Worm (Caenorhabditis elegans) whole organism, young adult: ENCODE results near the gene klp-17.
"Not testable (repeated sequence)": the region's sequence is repeated elsewhere in the genome, so short reads cannot be mapped to it uniquely, and the experiment has no call there.

Experiments
- B0019.2 ChIP-seq: fragments of 200-800 bp; sonication (Bioruptor generic); conservative IDR thresholded peaks from 2 replicates; pipeline ENCODE4 v1.3.6; 2022; ENCODE audit warnings: missing genetic modification reagents, missing genetic modification characterization, missing compliant biosample characterization
- F23B12.7 ChIP-seq: sonication (generic microtip); optimal IDR thresholded peaks from 2 replicates; lab custom pipeline; 2017; ENCODE audit warnings: missing genetic modification characterization, mild to moderate bottlenecking, missing compliant biosample characterization, antibody characterized with exemption, moderate library complexity; ENCODE audit not compliant: insufficient read depth
- F33H1.4 ChIP-seq: fragments of 200-800 bp; sonication (Bioruptor generic); IDR thresholded peaks from 2 replicates; pipeline ENCODE4 v1.3.6; 2022; ENCODE audit warnings: missing genetic modification reagents, missing genetic modification characterization, missing compliant biosample characterization
- F55B11.4 ChIP-seq: sonication (generic microtip); optimal IDR thresholded peaks from 2 replicates; lab custom pipeline; 2016; ENCODE audit warnings: missing compliant biosample characterization, missing genetic modification characterization, borderline replicate concordance; ENCODE audit not compliant: insufficient read depth
- T07F8.4 ChIP-seq: sonication (generic microtip); optimal IDR thresholded peaks from 2 replicates; lab custom pipeline; 2016; ENCODE audit warnings: mild to moderate bottlenecking, missing genetic modification characterization, moderate library complexity, missing compliant biosample characterization
- akir-1 ChIP-seq: fragments of 200-800 bp; sonication (Bioruptor generic); optimal IDR thresholded peaks from 2 replicates; lab custom pipeline; 2018; ENCODE audit warnings: mild to moderate bottlenecking, missing genetic modification characterization, moderate library complexity, missing compliant biosample characterization
- ama-1 ChIP-seq, 3 experiments: fragments of 150-350 bp in 1 of 3; sonication (generic microtip) in 2 of 3; optimal IDR thresholded peaks; 2 replicates each; lab custom pipeline; 2014 to 2018; ENCODE audit warnings: missing biosample characterization in 2 of 3, missing genetic modification characterization in 2 of 3, missing genetic modification reagents in 2 of 3
- attf-3 ChIP-seq: fragments of 200-800 bp; sonication (Bioruptor generic); conservative IDR thresholded peaks from 2 replicates; pipeline ENCODE4 v1.3.6; 2022; ENCODE audit warnings: missing genetic modification reagents, missing genetic modification characterization, missing compliant biosample characterization
- attf-5 ChIP-seq: fragments of 200-800 bp; sonication (Bioruptor generic); optimal IDR thresholded peaks from 2 replicates; lab custom pipeline; 2018; ENCODE audit warnings: mild to moderate bottlenecking, missing genetic modification characterization, missing compliant biosample characterization
- cebp-2 ChIP-seq: fragments of 200-800 bp; sonication (Bioruptor generic); IDR thresholded peaks from 2 replicates; pipeline ENCODE4 v1.3.6; 2022; ENCODE audit warnings: missing genetic modification characterization, missing compliant biosample characterization
- ceh-27 ChIP-seq: fragments of 200-800 bp; sonication (Bioruptor generic); optimal IDR thresholded peaks from 2 replicates; lab custom pipeline; 2018; ENCODE audit warnings: mild to moderate bottlenecking, missing genetic modification characterization, moderate library complexity, missing compliant biosample characterization
- ceh-40 ChIP-seq: fragments of 200-800 bp; sonication (Bioruptor generic); IDR thresholded peaks from 2 replicates; pipeline ENCODE4 v1.3.6; 2022; ENCODE audit warnings: missing genetic modification characterization, missing compliant biosample characterization
- ceh-58 ChIP-seq: fragments of 200-800 bp; sonication (Bioruptor generic); IDR thresholded peaks from 2 replicates; pipeline ENCODE4 v1.3.6; 2022; ENCODE audit warnings: missing genetic modification characterization, missing compliant biosample characterization
- ceh-91 ChIP-seq: fragments of 200-800 bp; sonication (Bioruptor generic); IDR thresholded peaks from 2 replicates; pipeline ENCODE4 v1.3.6; 2022; ENCODE audit warnings: missing genetic modification reagents, missing genetic modification characterization, missing compliant biosample characterization
- dox-1 ChIP-seq: fragments of 200-800 bp; sonication (Bioruptor generic); IDR thresholded peaks from 2 replicates; pipeline ENCODE4 v1.3.6; 2022; ENCODE audit warnings: missing genetic modification reagents, missing genetic modification characterization, missing compliant biosample characterization
- dpl-1 ChIP-seq: fragments of 150-350 bp; optimal IDR thresholded peaks from 2 replicates; lab custom pipeline; 2014; ENCODE audit warnings: missing biosample characterization, missing genetic modification reagents, missing genetic modification characterization
- efl-1 ChIP-seq: fragments of 150-350 bp; optimal IDR thresholded peaks from 2 replicates; lab custom pipeline; 2014; ENCODE audit warnings: missing biosample characterization, missing genetic modification reagents, missing genetic modification characterization
- egl-18 ChIP-seq: fragments of 200-800 bp; sonication (Bioruptor generic); IDR thresholded peaks from 2 replicates; pipeline ENCODE4 v1.3.6; 2022; ENCODE audit warnings: missing genetic modification reagents, missing genetic modification characterization, missing compliant biosample characterization
- egrh-3 ChIP-seq: fragments of 200-800 bp; sonication (Bioruptor generic); IDR thresholded peaks from 2 replicates; pipeline ENCODE4 v1.3.6; 2022; ENCODE audit warnings: missing genetic modification reagents, missing genetic modification characterization, missing compliant biosample characterization
- him-1 ChIP-seq: sonication (generic microtip); optimal IDR thresholded peaks from 2 replicates; lab custom pipeline; 2016; ENCODE audit warnings: missing genotype, missing genetic modification reagents, missing genetic modification characterization, missing compliant biosample characterization
- hmg-1.2 ChIP-seq: fragments of 200-800 bp; sonication (Bioruptor generic); IDR thresholded peaks from 2 replicates; pipeline ENCODE4 v1.3.6; 2022; ENCODE audit warnings: missing genetic modification reagents, missing genetic modification characterization, missing compliant biosample characterization
- lag-1 ChIP-seq: fragments of 200-800 bp; sonication (Bioruptor generic); IDR thresholded peaks from 2 replicates; pipeline ENCODE4 v1.3.6; 2022; ENCODE audit warnings: missing genetic modification reagents, missing genetic modification characterization, missing compliant biosample characterization
- let-526 ChIP-seq: fragments of 200-800 bp; sonication (Bioruptor generic); IDR thresholded peaks from 2 replicates; pipeline ENCODE4 v1.3.6; 2022; ENCODE audit warnings: missing genetic modification reagents, missing genetic modification characterization, missing compliant biosample characterization
- let-607 ChIP-seq, 2 experiments: fragments of 200-800 bp in 1 of 2; sonication (Bioruptor generic) in 1 of 2; sonication (generic microtip) in 1 of 2; optimal IDR thresholded peaks; 2 replicates each; lab custom pipeline; 2016 to 2018; ENCODE audit warnings: mild to moderate bottlenecking in 2 of 2, missing compliant biosample characterization in 2 of 2, missing genetic modification characterization in 2 of 2, moderate library complexity in 2 of 2, missing genotype in 1 of 2
- lin-35 ChIP-seq, 3 experiments: fragments of 150-350 bp in 2 of 3; sonication (generic microtip) in 1 of 3; optimal IDR thresholded peaks; 2 replicates each; lab custom pipeline; 2014 to 2018; ENCODE audit warnings: missing biosample characterization in 3 of 3, missing genetic modification characterization in 3 of 3, missing genetic modification reagents in 3 of 3
- lir-1 ChIP-seq: fragments of 200-800 bp; sonication (Bioruptor generic); conservative IDR thresholded peaks from 2 replicates; pipeline ENCODE4 v1.3.6; 2022; ENCODE audit warnings: missing genetic modification reagents, missing genetic modification characterization, missing compliant biosample characterization
- lsl-1 ChIP-seq: fragments of 200-800 bp; sonication (Bioruptor generic); optimal IDR thresholded peaks from 2 replicates; lab custom pipeline; 2018; ENCODE audit warnings: mild to moderate bottlenecking, missing genetic modification characterization, moderate library complexity, missing compliant biosample characterization
- madf-3 ChIP-seq: fragments of 200-800 bp; sonication (Bioruptor generic); IDR thresholded peaks from 2 replicates; pipeline ENCODE4 v1.3.6; 2022; ENCODE audit warnings: missing genetic modification reagents, missing genetic modification characterization, missing compliant biosample characterization
- madf-6 ChIP-seq: fragments of 200-800 bp; sonication (Bioruptor generic); IDR thresholded peaks from 2 replicates; pipeline ENCODE4 v1.3.6; 2022; ENCODE audit warnings: missing genetic modification reagents, missing genetic modification characterization, missing compliant biosample characterization
- madf-8 ChIP-seq: fragments of 200-800 bp; sonication (Bioruptor generic); conservative IDR thresholded peaks from 2 replicates; pipeline ENCODE4 v1.3.6; 2022; ENCODE audit warnings: missing genetic modification reagents, missing genetic modification characterization, missing compliant biosample characterization
- nfya-2 ChIP-seq: fragments of 200-800 bp; sonication (Bioruptor generic); IDR thresholded peaks from 2 replicates; pipeline ENCODE4 v1.3.6; 2022; ENCODE audit warnings: missing genetic modification reagents, missing genetic modification characterization, missing compliant biosample characterization
- nhr-80 ChIP-seq: sonication (generic microtip); optimal IDR thresholded peaks from 2 replicates; lab custom pipeline; 2016; ENCODE audit warnings: missing genetic modification characterization, missing compliant biosample characterization
- rcor-1 ChIP-seq: fragments of 200-800 bp; sonication (Bioruptor generic); IDR thresholded peaks from 2 replicates; pipeline ENCODE4 v1.3.6; 2022; ENCODE audit warnings: missing genetic modification reagents, missing genetic modification characterization, missing compliant biosample characterization
- tbp1 ChIP-seq: fragments of 200-800 bp; sonication (Bioruptor generic); optimal IDR thresholded peaks from 2 replicates; lab custom pipeline; 2018; ENCODE audit warnings: mild to moderate bottlenecking, missing genetic modification characterization, missing compliant biosample characterization
- unc-130 ChIP-seq: sonication (generic microtip); optimal IDR thresholded peaks from 2 replicates; lab custom pipeline; 2016; ENCODE audit warnings: missing genetic modification reagents, missing genetic modification characterization, missing compliant biosample characterization
- unc-62 ChIP-seq: fragments of 150-350 bp; optimal IDR thresholded peaks from 2 replicates; lab custom pipeline; 2014; ENCODE audit warnings: missing biosample characterization, missing genetic modification reagents, missing genetic modification characterization
- zfh-2 ChIP-seq: fragments of 200-800 bp; sonication (Bioruptor generic); conservative IDR thresholded peaks from 2 replicates; pipeline ENCODE4 v1.3.6; 2022; ENCODE audit warnings: missing genetic modification reagents, missing genetic modification characterization, missing compliant biosample characterization
- ztf-22 ChIP-seq: fragments of 200-800 bp; sonication (Bioruptor generic); optimal IDR thresholded peaks from 2 replicates; lab custom pipeline; 2018; ENCODE audit warnings: mild to moderate bottlenecking, missing genetic modification characterization, moderate library complexity, missing compliant biosample characterization

klp-17 gene

ce11 chrII:11443128-11443527, 24.3 kb downstream of the klp-17 start:
- TF ChIP-seq ceh-40 (GFP tag; lab: Robert Waterston, UW) (no peak), lag-1 (GFP tag; lab: Robert Waterston, UW) (0 out of 2 replicates have a peak, but pooled peaks have one; percentile 32), B0019.2 (GFP tag; lab: Robert Waterston, UW) (no peak), egrh-3 (GFP tag; lab: Robert Waterston, UW) (peak; percentile 93), zfh-2 (GFP tag; lab: Robert Waterston, UW) (peak; percentile 92)

ce11 chrII:11442425-11442824, 25.0 kb downstream of the klp-17 start, which contains the start of gene ebp-2:
ebp-2 (plus strand) TSS chrII:11442725.
- TF ChIP-seq unc-62 (GFP tag; lab: Kevin White, UChicago); rcor-1 (GFP tag; lab: Robert Waterston, UW); F23B12.7: not testable (repeated sequence)

- peak; percentile 26 for TF ChIP-seq F33H1.4
- no peak for TF ChIP-seq F55B11.4
- peak; percentile 38 for TF ChIP-seq dpl-1 (GFP tag; lab: Kevin White, UChicago)
- peak; percentile 21 for TF ChIP-seq attf-5 (GFP tag; lab: Kevin White, UChicago)
- 0 out of 2 replicates have a peak, but pooled peaks have one; percentile 40 for TF ChIP-seq madf-3
- TF ChIP-seq madf-6 (GFP tag; lab: Robert Waterston, UW): peak; percentile 80
- peak; percentile 16 for TF ChIP-seq lsl-1 (GFP tag; lab: Kevin White, UChicago)
- TF ChIP-seq tbp1 (GFP tag; lab: Kevin White, UChicago): no peak
- no peak for TF ChIP-seq let-607 (tag; optimal IDR thresholded peaks at IDR 0.05; lab: Kevin White, UChicago)
- TF ChIP-seq ceh-91 (GFP tag; lab: Robert Waterston, UW): peak; percentile 16; the same call in 1 of the 2 replicates
- TF ChIP-seq lin-35 (GFP tag; optimal IDR thresholded peaks at IDR 0.05; lab: Kevin White, UChicago): peak in 1 of 3 experiments; percentile 36
- no peak for TF ChIP-seq ceh-27
- no peak; the same call in 1 of the 2 replicates for TF ChIP-seq madf-8 (GFP tag; lab: Robert Waterston, UW)
- TF ChIP-seq attf-3 (GFP tag; lab: Robert Waterston, UW): peak; percentile 89
- TF ChIP-seq hmg-1.2 (GFP tag; lab: Robert Waterston, UW): 0 out of 2 replicates have a peak, but pooled peaks have one; percentile 4
- peak; percentile 73 for TF ChIP-seq efl-1 (GFP tag; lab: Kevin White, UChicago)
- TF ChIP-seq, all 124 proteins: peak for 11
These were observed 27.2 kb downstream of the klp-17 start, which contains the start of gene VW02B12L.2 for ce11 chrII:11440265-11440664. VW02B12L.2 (minus strand) TSS chrII:11440329.

ce11 chrII:11438417-11438816, 29.0 kb downstream of the klp-17 start, which contains the start of gene vha-6:
vha-6 (minus strand) TSS chrII:11438452.
- TF ChIP-seq dox-1 (GFP tag; lab: Robert Waterston, UW) (no peak), ceh-40 (GFP tag; lab: Robert Waterston, UW) (no peak), dpl-1 (GFP tag; lab: Kevin White, UChicago) (no peak), nhr-80 (tag; lab: Kevin White, UChicago) (peak; percentile 96), nfya-2 (GFP tag; lab: Robert Waterston, UW) (no peak), lir-1 (GFP tag; lab: Robert Waterston, UW) (no peak)
- TF ChIP-seq, all 124 proteins: peak for 1

- TF ChIP-seq unc-62 (GFP tag; lab: Kevin White, UChicago) (no peak), unc-130 (no peak), akir-1 (GFP tag; lab: Kevin White, UChicago) (no peak), ama-1 (optimal IDR thresholded peaks at IDR 0.05; lab: Kevin White, UChicago) (no peak), ama-1 (GFP tag; optimal IDR thresholded peaks at IDR 0.05; lab: Kevin White, UChicago) (no peak), ztf-22 (GFP tag; lab: Kevin White, UChicago) (no peak), him-1 (tag; lab: Kevin White, UChicago) (no peak), cebp-2 (GFP tag; lab: Robert Waterston, UW) (no peak), egl-18 (no peak), zfh-2 (GFP tag; lab: Robert Waterston, UW) (no peak), let-607 (tag; optimal IDR thresholded peaks at IDR 0.05; lab: Kevin White, UChicago) (no peak), lin-35 (GFP tag; optimal IDR thresholded peaks at IDR 0.05; lab: Kevin White, UChicago) (no peak), T07F8.4 (tag; lab: Kevin White, UChicago) (no peak), B0019.2 (GFP tag; lab: Robert Waterston, UW) (no peak), let-526 (GFP tag; lab: Robert Waterston, UW) (no peak), ceh-58 (GFP tag; lab: Robert Waterston, UW) (no peak)
These were observed 33.5 kb downstream of the klp-17 start, which contains the start of gene C05D12.5 for ce11 chrII:11433942-11434341. C05D12.5 (plus strand) TSS chrII:11434242.
